Fruit fly (Drosophila melanogaster): ENCODE results near the gene Nt5a.
A peak's percentile ranks its signal among the peaks of the same experiment; 100 is the strongest.

Gene Nt5a

dm6 chr3L:1302234-1302949, 4.8 kb downstream of the Nt5a start, which contains the start of the genes Rac1 and Acat2 (continued):
- TF ChIP-seq Dref (GFP tag; IDR thresholded peaks at IDR 0.05) (no peak), sob (GFP tag; IDR thresholded peaks at IDR 0.05) (no peak), Pdp1 (GFP tag; optimal IDR thresholded peaks at IDR 0.05) (peak in 1 of 2 experiments; percentile 35), sens-2 (GFP tag; IDR thresholded peaks at IDR 0.05) (no peak), danr (GFP tag; IDR thresholded peaks at IDR 0.05) (no peak), sima (GFP tag; optimal IDR thresholded peaks at IDR 0.05) (no peak), crp (GFP tag; optimal IDR thresholded peaks at IDR 0.05) (peak in 1 of 2 experiments; percentile 23), Hsf (GFP tag; optimal IDR thresholded peaks at IDR 0.05) (no peak), CG31365 (tag; optimal IDR thresholded peaks at IDR 0.05) (no peak), sisA (GFP tag; IDR thresholded peaks at IDR 0.05) (no peak), NK7.1 (GFP tag; optimal IDR thresholded peaks at IDR 0.05) (no peak), cato (GFP tag; optimal IDR thresholded peaks at IDR 0.05; ENCODE audit: borderline replicate concordance) (no peak), CG16863 (GFP tag; optimal IDR thresholded peaks at IDR 0.05) (no peak), zen (tag; optimal IDR thresholded peaks at IDR 0.05) (no peak), ci (GFP tag; IDR thresholded peaks at IDR 0.05) (no peak), kni (GFP tag; optimal IDR thresholded peaks at IDR 0.05) (no peak), aop (GFP tag; IDR thresholded peaks at IDR 0.05) (no peak), Mad (GFP tag; optimal IDR thresholded peaks at IDR 0.05) (no peak), caup (GFP tag; optimal IDR thresholded peaks at IDR 0.05; ENCODE audit: severe bottlenecking) (no peak), BEAF-32 (GFP tag; optimal IDR thresholded peaks at IDR 0.05) (peak; percentile 54), dm (GFP tag; optimal IDR thresholded peaks at IDR 0.05) (no peak), CG4854 (GFP tag; optimal IDR thresholded peaks at IDR 0.05) (no peak), CG3838 (GFP tag; optimal IDR thresholded peaks at IDR 0.05) (no peak), NfI (GFP tag; optimal IDR thresholded peaks at IDR 0.05) (no peak), CG11696 (GFP tag; IDR thresholded peaks at IDR 0.05) (no peak), CG6254 (GFP tag; optimal IDR thresholded peaks at IDR 0.05) (no peak), crol (GFP tag; IDR thresholded peaks at IDR 0.05) (no peak), ems (GFP tag; optimal IDR thresholded peaks at IDR 0.05) (no peak), fu2 (GFP tag; optimal IDR thresholded peaks at IDR 0.05) (no peak), E2f2 (GFP tag; IDR thresholded peaks at IDR 0.05) (peak; percentile 80), Ets65A (GFP tag) (no peak), Lhr (GFP tag; optimal IDR thresholded peaks at IDR 0.05) (peak; percentile 72), sim (GFP tag; IDR thresholded peaks at IDR 0.05) (no peak), CG17802 (tag; optimal IDR thresholded peaks at IDR 0.05) (peak; percentile 33), cas (GFP tag; IDR thresholded peaks at IDR 0.05) (no peak), Usf (GFP tag; optimal IDR thresholded peaks at IDR 0.05) (no peak), HHEX (GFP tag; optimal IDR thresholded peaks at IDR 0.05) (no peak), corto (GFP tag; optimal IDR thresholded peaks at IDR 0.05) (no peak), hbn (GFP tag; IDR thresholded peaks at IDR 0.05; ENCODE audit: partially characterized antibody) (no peak), Dad (GFP tag; optimal IDR thresholded peaks at IDR 0.05) (no peak), CG6689 (GFP tag; IDR thresholded peaks at IDR 0.05) (no peak), jing (GFP tag; optimal IDR thresholded peaks at IDR 0.05) (no peak), Med (GFP tag) (peak; percentile 62), CG15011 (GFP tag; optimal IDR thresholded peaks at IDR 0.05) (no peak), Camta (GFP tag; optimal IDR thresholded peaks at IDR 0.05) (no peak), gfzf (GFP tag; optimal IDR thresholded peaks at IDR 0.05) (peak; percentile 94), CG3281 (GFP tag; optimal IDR thresholded peaks at IDR 0.05) (no peak), CG11398 (GFP tag; optimal IDR thresholded peaks at IDR 0.05) (no peak), CG2678 (tag; optimal IDR thresholded peaks at IDR 0.05) (no peak), CG13624 (GFP tag; optimal IDR thresholded peaks at IDR 0.05) (no peak)
